Fruit fly (Drosophila melanogaster) whole organism, embryonic: ENCODE measurements around the gene CG6607.
A peak's percentile ranks its signal among the peaks of the same experiment; 100 is the strongest.

Experiments
- Aef1 ChIP-seq: fragments of 200-800 bp; sonication (Bioruptor generic); IDR thresholded peaks from 3 replicates; pipeline ENCODE4 v1.3.6; 2022; ENCODE audit warnings: missing biosample characterization, missing genetic modification characterization
- B-H1 ChIP-seq: fragments of 200-800 bp; sonication (Bioruptor generic); IDR thresholded peaks from 3 replicates; pipeline ENCODE4 v1.3.6; 2022; ENCODE audit warnings: missing biosample characterization, missing genetic modification characterization
- Bdp1 ChIP-seq: fragments of 200-800 bp; sonication (Bioruptor generic); optimal IDR thresholded peaks from 3 replicates; lab custom pipeline; 2016; ENCODE audit warnings: missing biosample characterization, missing genetic modification characterization
- Bgb ChIP-seq: fragments of 200-800 bp; sonication (Bioruptor generic); IDR thresholded peaks from 2 replicates; pipeline ENCODE4 v1.3.6; 2022; ENCODE audit warnings: missing biosample characterization, missing genetic modification characterization; ENCODE audit not compliant: partially characterized antibody
- CG10565 ChIP-seq: fragments of 200-800 bp; sonication (Bioruptor generic); optimal IDR thresholded peaks from 3 replicates; lab custom pipeline; 2016; ENCODE audit warnings: missing biosample characterization, mild to moderate bottlenecking, missing genetic modification characterization
- CG11695 ChIP-seq: fragments of 200-800 bp; sonication (Bioruptor generic); IDR thresholded peaks from 3 replicates; pipeline ENCODE4 v1.3.6; 2022; ENCODE audit warnings: missing biosample characterization, missing genetic modification characterization
- CG12104 ChIP-seq: fragments of 200-800 bp; sonication (Bioruptor generic); optimal IDR thresholded peaks from 3 replicates; lab custom pipeline; 2016; ENCODE audit warnings: missing biosample characterization, missing genetic modification characterization
- CG13287 ChIP-seq: fragments of 200-800 bp; sonication (Bioruptor generic); IDR thresholded peaks from 2 replicates; pipeline ENCODE4 v1.3.6; 2022; ENCODE audit warnings: missing biosample characterization, missing genetic modification characterization; ENCODE audit not compliant: partially characterized antibody
- CG13894 ChIP-seq: fragments of 200-800 bp; sonication (Bioruptor generic); optimal IDR thresholded peaks from 3 replicates; lab custom pipeline; 2018; ENCODE audit warnings: missing biosample characterization, mild to moderate bottlenecking, missing genetic modification characterization, moderate library complexity
- CG16779 ChIP-seq: fragments of 200-800 bp; sonication (Bioruptor generic); IDR thresholded peaks from 2 replicates; pipeline ENCODE4 v1.3.6; 2022; ENCODE audit warnings: missing biosample characterization, missing genetic modification characterization
- CG17328 ChIP-seq: fragments of 200-800 bp; sonication (Bioruptor generic); IDR thresholded peaks from 2 replicates; pipeline ENCODE4 v1.3.6; 2022; ENCODE audit warnings: missing biosample characterization, missing genetic modification characterization
- CG17359 ChIP-seq: fragments of 200-800 bp; sonication (Bioruptor generic); optimal IDR thresholded peaks from 3 replicates; lab custom pipeline; 2018; ENCODE audit warnings: missing biosample characterization, mild to moderate bottlenecking, missing genetic modification characterization, moderate library complexity
- CG17385 ChIP-seq: fragments of 200-800 bp; sonication (Bioruptor generic); optimal IDR thresholded peaks from 3 replicates; lab custom pipeline; 2018; ENCODE audit warnings: missing biosample characterization, mild to moderate bottlenecking, missing genetic modification characterization
- CG17829 ChIP-seq: fragments of 200-800 bp; optimal IDR thresholded peaks from 2 replicates; lab custom pipeline; 2019; ENCODE audit warnings: missing biosample characterization, mild to moderate bottlenecking, missing genetic modification characterization, moderate library complexity
- CG18476 ChIP-seq: fragments of 200-800 bp; sonication (Bioruptor generic); optimal IDR thresholded peaks from 2 replicates; lab custom pipeline; 2016; ENCODE audit warnings: missing biosample characterization, mild to moderate bottlenecking, missing genetic modification characterization
- CG18599 ChIP-seq: fragments of 200-800 bp; sonication (Bioruptor generic); optimal IDR thresholded peaks from 3 replicates; lab custom pipeline; 2017; ENCODE audit warnings: missing biosample characterization, missing genetic modification characterization, mild to moderate bottlenecking, moderate library complexity, missing genetic modification reagents
- CG3281 ChIP-seq: fragments of 200-800 bp; sonication (Bioruptor generic); optimal IDR thresholded peaks from 3 replicates; lab custom pipeline; 2017; ENCODE audit warnings: missing biosample characterization, mild to moderate bottlenecking, missing genetic modification characterization
- CG34224 ChIP-seq: fragments of 200-800 bp; sonication (Bioruptor generic); IDR thresholded peaks from 3 replicates; pipeline ENCODE4 v1.3.6; 2022; ENCODE audit warnings: missing biosample characterization, missing genetic modification characterization; ENCODE audit not compliant: partially characterized antibody
- CG4617 ChIP-seq: fragments of 200-800 bp; sonication (Bioruptor generic); optimal IDR thresholded peaks from 3 replicates; lab custom pipeline; 2016; ENCODE audit warnings: missing biosample characterization, missing genetic modification characterization, borderline replicate concordance
- CG7556 ChIP-seq: fragments of 200-800 bp; sonication (Bioruptor generic); optimal IDR thresholded peaks from 2 replicates; lab custom pipeline; 2017; ENCODE audit warnings: missing biosample characterization, mild to moderate bottlenecking, missing genetic modification characterization
- CG7987 ChIP-seq: fragments of 200-800 bp; sonication (Bioruptor generic); optimal IDR thresholded peaks from 2 replicates; lab custom pipeline; 2018; ENCODE audit warnings: missing biosample characterization, mild to moderate bottlenecking, missing genetic modification characterization, moderate library complexity
- CG9932 ChIP-seq: fragments of 200-800 bp; sonication (Bioruptor generic); IDR thresholded peaks from 2 replicates; pipeline ENCODE4 v1.3.6; 2022; ENCODE audit warnings: missing biosample characterization, missing genetic modification characterization
- Dad ChIP-seq: fragments of 200-800 bp; sonication (Bioruptor generic); optimal IDR thresholded peaks from 3 replicates; lab custom pipeline; 2016; ENCODE audit warnings: missing biosample characterization, missing genetic modification characterization
- Deaf1 ChIP-seq: fragments of 200-800 bp; optimal IDR thresholded peaks from 3 replicates; lab custom pipeline; 2019; ENCODE audit warnings: missing biosample characterization, mild to moderate bottlenecking, missing genetic modification characterization, moderate library complexity
- Ets65A ChIP-seq: fragments of 200-800 bp; sonication (Bioruptor generic); peaks from one replicate; lab custom pipeline; 2016; ENCODE audit warnings: missing biosample characterization, missing genetic modification characterization
- Ets97D ChIP-seq: fragments of 200-800 bp; sonication (Bioruptor generic); optimal IDR thresholded peaks from 3 replicates; lab custom pipeline; 2016; ENCODE audit warnings: missing biosample characterization, missing genetic modification characterization
- Fer3 ChIP-seq: fragments of 200-800 bp; sonication (Bioruptor generic); optimal IDR thresholded peaks from 2 replicates; lab custom pipeline; 2018; ENCODE audit warnings: missing biosample characterization, mild to moderate bottlenecking, missing genetic modification characterization, moderate library complexity
- Kr ChIP-seq: fragments of 200-800 bp; sonication (Bioruptor generic); optimal IDR thresholded peaks from 2 replicates; lab custom pipeline; 2017; ENCODE audit warnings: missing biosample characterization, mild to moderate bottlenecking, missing genetic modification characterization
- MBD-R2 ChIP-seq: fragments of 200-800 bp; sonication (Bioruptor generic); IDR thresholded peaks from 2 replicates; pipeline ENCODE4 v1.3.6; 2022; ENCODE audit warnings: missing biosample characterization, missing genetic modification characterization
- Meics ChIP-seq: fragments of 200-800 bp; sonication (Bioruptor generic); optimal IDR thresholded peaks from 2 replicates; lab custom pipeline; 2017; ENCODE audit warnings: missing biosample characterization, mild to moderate bottlenecking, missing genetic modification characterization
- Mes4 ChIP-seq: fragments of 200-800 bp; sonication (Bioruptor generic); optimal IDR thresholded peaks from 2 replicates; lab custom pipeline; 2016; ENCODE audit warnings: missing biosample characterization, missing genetic modification characterization
- Myb ChIP-seq: fragments of 200-800 bp; sonication (Bioruptor generic); optimal IDR thresholded peaks from 2 replicates; lab custom pipeline; 2016; ENCODE audit warnings: missing biosample characterization, missing genetic modification characterization
- Opbp ChIP-seq: fragments of 200-800 bp; sonication (Bioruptor generic); IDR thresholded peaks from 3 replicates; pipeline ENCODE4 v1.3.6; 2022; ENCODE audit warnings: missing biosample characterization, missing genetic modification characterization; ENCODE audit not compliant: partially characterized antibody
- Pdp1 ChIP-seq, 2 experiments: fragments of 200-800 bp; sonication (Bioruptor generic); optimal IDR thresholded peaks; 3 replicates each; lab custom pipeline; 2016; ENCODE audit warnings: missing biosample characterization in 2 of 2, missing genetic modification characterization in 2 of 2, mild to moderate bottlenecking in 1 of 2, moderate library complexity in 1 of 2
- danr ChIP-seq: fragments of 200-800 bp; sonication (Bioruptor generic); IDR thresholded peaks from 2 replicates; pipeline ENCODE4 v1.3.6; 2022; ENCODE audit warnings: missing biosample characterization, missing genetic modification characterization
- fd64A ChIP-seq: fragments of 200-800 bp; sonication (Bioruptor generic); optimal IDR thresholded peaks from 3 replicates; lab custom pipeline; 2018; ENCODE audit warnings: missing biosample characterization, mild to moderate bottlenecking, missing genetic modification characterization
- jigr1 ChIP-seq: fragments of 200-800 bp; sonication (Bioruptor generic); IDR thresholded peaks from 3 replicates; pipeline ENCODE4 v1.3.6; 2022; ENCODE audit warnings: missing biosample characterization, missing genetic modification characterization
- lilli ChIP-seq: fragments of 200-800 bp; sonication (Bioruptor generic); optimal IDR thresholded peaks from 3 replicates; lab custom pipeline; 2016; ENCODE audit warnings: missing biosample characterization, missing genetic modification characterization
- luna ChIP-seq: fragments of 200-800 bp; sonication (Bioruptor generic); optimal IDR thresholded peaks from 2 replicates; lab custom pipeline; 2016; ENCODE audit warnings: missing biosample characterization, missing genetic modification characterization
- odd ChIP-seq: fragments of 200-800 bp; sonication (Bioruptor generic); optimal IDR thresholded peaks from 2 replicates; lab custom pipeline; 2017; ENCODE audit warnings: missing biosample characterization, mild to moderate bottlenecking, missing genetic modification characterization
- onecut ChIP-seq: fragments of 200-800 bp; sonication (Bioruptor generic); IDR thresholded peaks from 2 replicates; pipeline ENCODE4 v1.3.6; 2022; ENCODE audit warnings: missing biosample characterization, missing genetic modification characterization
- pnt ChIP-seq: fragments of 200-800 bp; sonication (Bioruptor generic); optimal IDR thresholded peaks from 3 replicates; lab custom pipeline; 2016; ENCODE audit warnings: missing biosample characterization, missing genetic modification characterization
- repo ChIP-seq: fragments of 200-800 bp; sonication (Bioruptor generic); optimal IDR thresholded peaks from 2 replicates; lab custom pipeline; 2016; ENCODE audit warnings: missing biosample characterization, missing genetic modification characterization
- scrt ChIP-seq: fragments of 200-800 bp; sonication (Bioruptor generic); optimal IDR thresholded peaks from 2 replicates; lab custom pipeline; 2018; ENCODE audit warnings: missing biosample characterization, mild to moderate bottlenecking, missing genetic modification characterization, moderate library complexity
- shn ChIP-seq: fragments of 200-800 bp; sonication (Bioruptor generic); optimal IDR thresholded peaks from 3 replicates; lab custom pipeline; 2016; ENCODE audit warnings: missing biosample characterization, missing genetic modification characterization
- stc ChIP-seq: fragments of 200-800 bp; sonication (Bioruptor generic); IDR thresholded peaks from 2 replicates; pipeline ENCODE4 v1.3.6; 2022; ENCODE audit warnings: missing biosample characterization, missing genetic modification characterization
- tap ChIP-seq: fragments of 200-800 bp; optimal IDR thresholded peaks from 3 replicates; lab custom pipeline; 2019; ENCODE audit warnings: missing biosample characterization, mild to moderate bottlenecking, missing genetic modification characterization, moderate library complexity
- unc-4 ChIP-seq: fragments of 200-800 bp; sonication (Bioruptor generic); IDR thresholded peaks from 2 replicates; pipeline ENCODE4 v1.3.6; 2022; ENCODE audit warnings: missing biosample characterization, missing genetic modification characterization; ENCODE audit not compliant: partially characterized antibody
- z ChIP-seq: fragments of 200-800 bp; sonication (Bioruptor generic); IDR thresholded peaks from 3 replicates; pipeline ENCODE4 v1.3.6; 2022; ENCODE audit warnings: missing biosample characterization, missing genetic modification characterization

CG6607 gene

dm6 chr3R:24543676-24544277 is 15.9 kb downstream of the CG6607 start, which contains the start of gene Cftr (continued):
- TF ChIP-seq Dad (peak; percentile 55), shn (GFP tag; lab: Kevin White, UChicago) (peak; percentile 50), Bdp1 (GFP tag; lab: Kevin White, UChicago) (peak; percentile 42), Ets97D (GFP tag; lab: Kevin White, UChicago) (peak; percentile 45), Opbp (GFP tag; lab: Robert Waterston, UW) (peak; percentile 60; the same call in 2 of the 3 replicates), scrt (GFP tag; lab: Kevin White, UChicago) (peak; percentile 96), MBD-R2 (GFP tag; lab: Robert Waterston, UW) (peak; percentile 9; the same call in 1 of the 2 replicates), luna (GFP tag; lab: Kevin White, UChicago) (peak; percentile 27), B-H1 (GFP tag; lab: Robert Waterston, UW) (no peak; the same call in 2 of the 3 replicates), CG34224 (GFP tag; lab: Robert Waterston, UW) (peak; percentile 44; the same call in 1 of the 3 replicates), CG11695 (GFP tag; lab: Robert Waterston, UW) (0 out of 3 replicates have a peak, but pooled peaks have one; percentile 25), Pdp1 (GFP tag; optimal IDR thresholded peaks at IDR 0.05; lab: Kevin White, UChicago) (peak; percentile 27 to 83), CG13894 (tag; lab: Kevin White, UChicago) (peak; percentile 73), lilli (GFP tag; lab: Kevin White, UChicago) (peak; percentile 52), odd (GFP tag; lab: Kevin White, UChicago) (peak; percentile 16), Fer3 (tag; lab: Kevin White, UChicago) (peak; percentile 45), CG17328 (GFP tag; lab: Robert Waterston, UW) (peak; percentile 42; the same call in 1 of the 2 replicates), CG4617 (peak; percentile 12), CG10565 (GFP tag; lab: Kevin White, UChicago) (no peak), unc-4 (GFP tag; lab: Robert Waterston, UW) (peak; percentile 48; the same call in 1 of the 2 replicates), Meics (GFP tag; lab: Kevin White, UChicago) (no peak), CG9932 (peak; percentile 70), Ets65A (peak; percentile 46), CG13287 (GFP tag; lab: Robert Waterston, UW) (peak; percentile 62), CG12104 (GFP tag; lab: Kevin White, UChicago) (peak; percentile 44), Kr (GFP tag; lab: Kevin White, UChicago) (no peak), onecut (GFP tag; lab: Robert Waterston, UW) (peak; percentile 48; the same call in 1 of the 2 replicates), tap (tag; lab: Kevin White, UChicago) (peak; percentile 29), Deaf1 (tag; lab: Kevin White, UChicago) (peak; percentile 83), CG16779 (peak; percentile 65; the same call in 1 of the 2 replicates), pnt (GFP tag; lab: Kevin White, UChicago) (peak; percentile 14), z (GFP tag; lab: Robert Waterston, UW) (no peak), repo (GFP tag; lab: Kevin White, UChicago) (peak; percentile 33), Myb (GFP tag; lab: Kevin White, UChicago) (peak; percentile 33), CG3281 (GFP tag; lab: Kevin White, UChicago) (peak; percentile 39), CG7987 (GFP tag; lab: Kevin White, UChicago) (peak; percentile 80), Mes4 (GFP tag; lab: Kevin White, UChicago) (peak; percentile 1), CG18599 (peak; percentile 73), CG17359 (tag; lab: Kevin White, UChicago) (peak; percentile 56), Aef1 (GFP tag; lab: Robert Waterston, UW) (peak; percentile 30; the same call in 1 of the 3 replicates), CG7556 (GFP tag; lab: Kevin White, UChicago) (no peak), CG18476 (GFP tag; lab: Kevin White, UChicago) (peak; percentile 52), CG17385 (GFP tag; lab: Kevin White, UChicago) (peak; percentile 45), CG17829 (no peak), fd64A (GFP tag; lab: Kevin White, UChicago) (no peak), jigr1 (no peak), Bgb (GFP tag; lab: Robert Waterston, UW) (peak; percentile 71), stc (peak; percentile 31; the same call in 1 of the 2 replicates), danr (GFP tag; lab: Robert Waterston, UW) (no peak)
